Worm (Caenorhabditis elegans): ENCODE measurements around the gene F56C4.1.

Gene F56C4.1

DNA sequence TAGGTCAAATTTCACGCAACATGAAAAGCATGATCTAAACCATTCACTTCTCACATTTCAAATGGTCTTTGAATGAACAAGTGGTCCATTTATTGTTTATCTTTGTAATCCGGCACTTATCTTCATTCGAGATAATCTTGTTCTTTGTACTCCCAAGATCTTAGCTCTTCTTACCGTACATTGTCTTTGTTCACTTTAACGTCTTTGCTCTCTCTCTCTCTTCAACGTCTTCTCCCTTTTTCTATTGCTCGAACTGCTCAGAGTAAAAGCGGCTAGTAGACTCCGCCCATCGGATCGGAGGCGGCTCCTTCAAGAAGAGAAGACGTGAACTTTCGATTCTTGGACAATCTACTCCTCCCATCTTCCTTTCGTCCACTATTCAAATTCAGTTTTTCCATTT, at the start of gene F56C4.1:
F56C4.1 (plus strand) TSS at position 301 of the 400 bp plus-strand sequence.
- TF ChIP-seq flh-1 (GFP tag; optimal IDR thresholded peaks at IDR 0.05) (no peak), blmp-1 (tag; optimal IDR thresholded peaks at IDR 0.05) (no peak), snpc-4 (tag; optimal IDR thresholded peaks at IDR 0.05) (no peak), cnd-1 (tag; optimal IDR thresholded peaks at IDR 0.05) (no peak), ztf-11 (tag; optimal IDR thresholded peaks at IDR 0.05) (no peak), ham-2 (GFP tag; optimal IDR thresholded peaks at IDR 0.05) (no peak), nhr-12 (tag; optimal IDR thresholded peaks at IDR 0.05) (no peak), nhr-2 (tag; optimal IDR thresholded peaks at IDR 0.05) (no peak), hlh-1 (tag; optimal IDR thresholded peaks at IDR 0.05) (no peak), M03D4.4 (tag; optimal IDR thresholded peaks at IDR 0.05) (no peak), unc-120 (tag; optimal IDR thresholded peaks at IDR 0.05; ENCODE audit: poor library complexity, severe bottlenecking) (no peak), ceh-39 (tag; optimal IDR thresholded peaks at IDR 0.05) (no peak), ceh-83 (GFP tag; optimal IDR thresholded peaks at IDR 0.05) (no peak), unc-62 (GFP tag; optimal IDR thresholded peaks at IDR 0.05) (no peak), lin-32 (GFP tag; optimal IDR thresholded peaks at IDR 0.05) (no peak), ces-1 (GFP tag; optimal IDR thresholded peaks at IDR 0.05) (no peak), nhr-76 (tag; optimal IDR thresholded peaks at IDR 0.05) (no peak), unc-39 (tag; optimal IDR thresholded peaks at IDR 0.05) (no peak)

DNA sequence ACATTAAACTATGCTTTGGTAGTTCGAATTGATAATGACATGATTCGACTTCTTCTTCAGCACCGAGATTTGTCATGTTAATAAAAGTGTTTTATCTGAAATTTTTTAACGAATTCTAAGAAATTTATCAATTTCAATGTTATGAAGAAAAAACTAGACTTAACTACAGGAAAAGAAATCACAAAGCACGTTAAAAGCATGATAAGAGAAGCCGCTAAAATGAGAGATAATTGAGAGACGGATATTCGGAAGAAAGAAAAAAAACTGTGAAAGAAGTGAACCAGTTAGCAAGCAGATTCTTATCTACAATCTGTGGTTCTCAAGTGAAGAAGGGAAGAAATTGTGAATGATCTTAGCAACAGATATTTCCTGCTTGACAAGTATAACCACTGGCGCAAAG, 47.7 kb upstream of the F56C4.1 start, which contains the start of gene C43F9.4:
C43F9.4 (minus strand) TSS at position 101 of the 400 bp plus-strand sequence.
- no peak for TF ChIP-seq blmp-1 (tag; optimal IDR thresholded peaks at IDR 0.05)
- TF ChIP-seq unc-62 (GFP tag; optimal IDR thresholded peaks at IDR 0.05), result no peak
- TF ChIP-seq sem-2 (GFP tag; optimal IDR thresholded peaks at IDR 0.05), result no peak
- no peak for TF ChIP-seq nhr-237 (tag; optimal IDR thresholded peaks at IDR 0.05)
- TF ChIP-seq lsy-2 (tag; optimal IDR thresholded peaks at IDR 0.05), result no peak
- TF ChIP-seq mab-5 (tag; optimal IDR thresholded peaks at IDR 0.05), result no peak
- no peak for TF ChIP-seq elt-1 (tag; optimal IDR thresholded peaks at IDR 0.05; ENCODE audit: borderline replicate concordance, insufficient read depth)
- no peak for TF ChIP-seq zip-8 (tag; optimal IDR thresholded peaks at IDR 0.05)
- TF ChIP-seq hlh-1 (tag; optimal IDR thresholded peaks at IDR 0.05), result no peak
- no peak for TF ChIP-seq drap-1 (GFP tag; optimal IDR thresholded peaks at IDR 0.05)
- TF ChIP-seq unc-120 (tag; optimal IDR thresholded peaks at IDR 0.05; ENCODE audit: poor library complexity, severe bottlenecking), result no peak
- TF ChIP-seq ceh-39 (tag; optimal IDR thresholded peaks at IDR 0.05), result no peak
- no peak for TF ChIP-seq ham-2 (GFP tag; optimal IDR thresholded peaks at IDR 0.05)
- no peak for TF ChIP-seq nhr-12 (tag; optimal IDR thresholded peaks at IDR 0.05)
- TF ChIP-seq sptf-1 (tag; optimal IDR thresholded peaks at IDR 0.05), result no peak
- TF ChIP-seq lin-32 (GFP tag; optimal IDR thresholded peaks at IDR 0.05), result no peak

DNA sequence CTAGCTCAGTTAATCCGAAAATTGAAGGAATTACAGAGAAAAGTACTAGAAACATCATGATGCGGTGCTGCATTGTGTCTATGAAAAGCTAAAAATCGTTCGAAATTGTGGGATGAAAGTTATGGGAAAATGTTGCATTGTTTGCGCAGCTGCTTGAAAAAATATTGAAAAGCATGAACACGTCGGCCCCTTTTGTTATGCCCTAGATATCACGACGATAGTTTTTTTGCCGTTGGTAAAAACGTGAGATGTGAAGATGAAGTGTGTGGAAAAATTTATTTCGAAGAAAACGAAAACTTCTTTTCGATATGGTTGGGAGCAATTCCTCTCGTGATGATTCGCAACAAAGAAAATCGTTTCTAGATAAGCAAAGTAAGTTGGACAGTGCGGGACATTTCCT, 46.1 kb upstream of the F56C4.1 start, which contains the start of the genes C43F9.5 and nkb-2:
C43F9.5 (minus strand) TSS at position 101 of the 400 bp plus-strand sequence.
nkb-2 (plus strand) TSS at position 277 of the 400 bp plus-strand sequence.
- no peak for TF ChIP-seq unc-39 (tag; optimal IDR thresholded peaks at IDR 0.05)
- no peak for TF ChIP-seq unc-62 (GFP tag; optimal IDR thresholded peaks at IDR 0.05)
- no peak for TF ChIP-seq blmp-1 (tag; optimal IDR thresholded peaks at IDR 0.05)
- no peak for TF ChIP-seq ceh-39 (tag; optimal IDR thresholded peaks at IDR 0.05)
- no peak for TF ChIP-seq bed-3 (GFP tag; optimal IDR thresholded peaks at IDR 0.05)
- TF ChIP-seq lin-13 (tag; optimal IDR thresholded peaks at IDR 0.05), result no peak
- no peak for TF ChIP-seq cnd-1 (tag; optimal IDR thresholded peaks at IDR 0.05)

DNA sequence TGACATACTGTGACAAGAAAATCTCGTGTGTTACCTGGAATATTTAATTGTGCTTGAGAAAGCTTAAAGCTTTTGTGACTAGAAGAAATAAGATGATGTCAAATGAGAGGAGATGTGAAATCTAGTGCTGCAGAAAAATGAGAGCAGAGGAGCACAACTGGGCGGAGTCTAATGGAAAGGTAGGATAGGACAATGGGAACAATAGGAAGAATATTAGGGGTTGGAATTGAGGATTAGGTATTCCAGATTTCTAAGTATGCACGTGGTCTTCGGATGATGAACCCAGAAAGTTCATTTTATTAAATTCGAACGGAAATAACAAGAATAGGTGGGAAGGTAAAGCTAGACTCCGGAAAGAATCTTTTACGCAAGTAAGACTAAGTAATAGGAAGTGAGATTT, 43.2 kb upstream of the F56C4.1 start, which contains the start of gene C43F9.7:
C43F9.7 (minus strand) TSS at position 101 of the 400 bp plus-strand sequence.
- TF ChIP-seq unc-39 (tag; optimal IDR thresholded peaks at IDR 0.05) (no peak), bed-3 (GFP tag; optimal IDR thresholded peaks at IDR 0.05) (no peak), flh-1 (GFP tag; optimal IDR thresholded peaks at IDR 0.05) (no peak), sem-2 (GFP tag; optimal IDR thresholded peaks at IDR 0.05) (no peak), zip-8 (tag; optimal IDR thresholded peaks at IDR 0.05) (no peak), mls-2 (tag; optimal IDR thresholded peaks at IDR 0.05) (no peak), unc-120 (tag; optimal IDR thresholded peaks at IDR 0.05; ENCODE audit: poor library complexity, severe bottlenecking) (no peak), ces-1 (GFP tag; optimal IDR thresholded peaks at IDR 0.05) (no peak), M03D4.4 (tag; optimal IDR thresholded peaks at IDR 0.05) (no peak), lin-13 (tag; optimal IDR thresholded peaks at IDR 0.05) (no peak), lin-32 (GFP tag; optimal IDR thresholded peaks at IDR 0.05) (no peak), sptf-1 (tag; optimal IDR thresholded peaks at IDR 0.05) (no peak), mep-1 (tag; optimal IDR thresholded peaks at IDR 0.05) (no peak)

DNA sequence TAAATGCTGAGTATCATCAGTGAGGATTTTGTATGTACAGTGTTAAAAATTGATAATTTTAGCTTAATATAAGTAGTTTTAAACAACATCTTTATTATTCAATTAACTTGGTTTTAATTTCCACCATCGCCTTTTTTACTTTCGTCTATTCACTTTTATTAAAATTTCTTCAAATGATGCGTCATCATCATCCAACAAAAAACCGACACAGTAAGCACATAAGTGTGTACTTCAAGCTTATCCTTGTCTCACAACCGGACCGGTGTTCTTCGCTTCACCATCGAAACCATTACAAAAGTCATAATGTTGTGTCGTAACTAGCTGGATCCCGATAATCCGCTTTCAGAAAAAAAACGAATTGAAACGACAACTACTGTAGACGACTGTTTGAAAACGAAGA, 40.2 kb upstream of the F56C4.1 start, which contains the start of gene C43F9.11:
C43F9.11 (plus strand) TSS at position 301 of the 400 bp plus-strand sequence.
- no peak for TF ChIP-seq elt-1 (tag; optimal IDR thresholded peaks at IDR 0.05; ENCODE audit: borderline replicate concordance, insufficient read depth)
- TF ChIP-seq blmp-1 (tag; optimal IDR thresholded peaks at IDR 0.05), result no peak
- no peak for TF ChIP-seq zip-8 (tag; optimal IDR thresholded peaks at IDR 0.05)
- no peak for TF ChIP-seq nhr-12 (tag; optimal IDR thresholded peaks at IDR 0.05)
- no peak for TF ChIP-seq tbx-8 (GFP tag; optimal IDR thresholded peaks at IDR 0.05)
- no peak for TF ChIP-seq unc-62 (GFP tag; optimal IDR thresholded peaks at IDR 0.05)

Data from whole organism, mixed stage, embryonic.